Fruit fly (Drosophila melanogaster) whole organism, embryonic: ENCODE results near the gene scyl.

Experiments used
- Atf6 ChIP-seq: fragments of 200-800 bp; sonication (Bioruptor generic); IDR thresholded peaks from 2 replicates; pipeline ENCODE4 v1.3.6; 2022; ENCODE audit warnings: missing biosample characterization, missing genetic modification characterization
- CG10147 ChIP-seq: fragments of 200-800 bp; sonication (Bioruptor generic); optimal IDR thresholded peaks from 2 replicates; lab custom pipeline; 2019; ENCODE audit warnings: missing biosample characterization, mild to moderate bottlenecking, missing genetic modification characterization, moderate library complexity
- CG10267 ChIP-seq: fragments of 200-800 bp; sonication (Bioruptor generic); optimal IDR thresholded peaks from 2 replicates; lab custom pipeline; 2018; ENCODE audit warnings: missing biosample characterization, mild to moderate bottlenecking, missing genetic modification characterization, moderate library complexity
- CG10959 ChIP-seq: fragments of 200-800 bp; sonication (Bioruptor generic); IDR thresholded peaks from 2 replicates; pipeline ENCODE4 v1.3.6; 2022; ENCODE audit warnings: missing biosample characterization, missing genetic modification characterization
- CG11247 ChIP-seq: fragments of 200-800 bp; sonication (Bioruptor generic); IDR thresholded peaks from 2 replicates; pipeline ENCODE4 v1.3.6; 2022; ENCODE audit warnings: missing biosample characterization, missing genetic modification characterization
- CG11695 ChIP-seq: fragments of 200-800 bp; sonication (Bioruptor generic); IDR thresholded peaks from 3 replicates; pipeline ENCODE4 v1.3.6; 2022; ENCODE audit warnings: missing biosample characterization, missing genetic modification characterization
- CG14014 ChIP-seq: fragments of 200-800 bp; sonication (Bioruptor generic); IDR thresholded peaks from 2 replicates; pipeline ENCODE4 v1.3.6; 2022; ENCODE audit warnings: missing biosample characterization, missing genetic modification characterization
- CG14441 ChIP-seq: fragments of 200-800 bp; sonication (Bioruptor generic); IDR thresholded peaks from 2 replicates; pipeline ENCODE4 v1.3.6; 2022; ENCODE audit warnings: missing biosample characterization, missing genetic modification characterization
- CG16779 ChIP-seq: fragments of 200-800 bp; sonication (Bioruptor generic); IDR thresholded peaks from 2 replicates; pipeline ENCODE4 v1.3.6; 2022; ENCODE audit warnings: missing biosample characterization, missing genetic modification characterization
- CG17568 ChIP-seq: fragments of 200-800 bp; sonication (Bioruptor generic); optimal IDR thresholded peaks from 2 replicates; lab custom pipeline; 2018; ENCODE audit warnings: missing biosample characterization, mild to moderate bottlenecking, missing genetic modification characterization, moderate library complexity
- CG17802 ChIP-seq: fragments of 200-800 bp; sonication (Bioruptor generic); optimal IDR thresholded peaks from 2 replicates; lab custom pipeline; 2018; ENCODE audit warnings: missing biosample characterization, mild to moderate bottlenecking, missing genetic modification characterization, moderate library complexity
- CG18764 ChIP-seq: fragments of 200-800 bp; sonication (Bioruptor generic); optimal IDR thresholded peaks from 3 replicates; lab custom pipeline; 2016; ENCODE audit warnings: missing biosample characterization, missing genetic modification characterization
- CG2116 ChIP-seq: fragments of 200-800 bp; sonication (Bioruptor generic); optimal IDR thresholded peaks from 3 replicates; lab custom pipeline; 2018; ENCODE audit warnings: missing biosample characterization, mild to moderate bottlenecking, missing genetic modification characterization
- CG2712 ChIP-seq: fragments of 200-800 bp; optimal IDR thresholded peaks from 3 replicates; lab custom pipeline; 2019; ENCODE audit warnings: missing biosample characterization, mild to moderate bottlenecking, missing genetic modification characterization, moderate library complexity
- CG3407 ChIP-seq: fragments of 200-800 bp; sonication (Bioruptor generic); optimal IDR thresholded peaks from 2 replicates; lab custom pipeline; 2018; ENCODE audit warnings: missing biosample characterization, mild to moderate bottlenecking, missing genetic modification characterization
- CG5180 ChIP-seq: fragments of 200-800 bp; sonication (Bioruptor generic); optimal IDR thresholded peaks from 3 replicates; lab custom pipeline; 2017; ENCODE audit warnings: missing biosample characterization, missing genetic modification characterization, mild to moderate bottlenecking, moderate library complexity, missing genetic modification reagents
- CG6272 ChIP-seq: fragments of 200-800 bp; sonication (Bioruptor generic); IDR thresholded peaks from 2 replicates; pipeline ENCODE4 v1.3.6; 2022; ENCODE audit warnings: missing biosample characterization, missing genetic modification characterization
- CG7839 ChIP-seq: fragments of 200-800 bp; sonication (Bioruptor generic); optimal IDR thresholded peaks from 3 replicates; lab custom pipeline; 2018; ENCODE audit warnings: missing biosample characterization, mild to moderate bottlenecking, missing genetic modification characterization, moderate library complexity
- D19A ChIP-seq: fragments of 200-800 bp; optimal IDR thresholded peaks from 3 replicates; lab custom pipeline; 2019; ENCODE audit warnings: missing biosample characterization, mild to moderate bottlenecking, missing genetic modification characterization, moderate library complexity
- Deaf1 ChIP-seq: fragments of 200-800 bp; optimal IDR thresholded peaks from 3 replicates; lab custom pipeline; 2019; ENCODE audit warnings: missing biosample characterization, mild to moderate bottlenecking, missing genetic modification characterization, moderate library complexity
- Hmr ChIP-seq: fragments of 200-800 bp; sonication (Bioruptor generic); optimal IDR thresholded peaks from 3 replicates; lab custom pipeline; 2017; ENCODE audit warnings: mild to moderate bottlenecking, missing biosample characterization, missing genetic modification reagents, missing genetic modification characterization
- Jarid2 ChIP-seq: fragments of 200-800 bp; sonication (Bioruptor generic); optimal IDR thresholded peaks from 3 replicates; lab custom pipeline; 2017; ENCODE audit warnings: mild to moderate bottlenecking, missing biosample characterization, missing genetic modification reagents, missing genetic modification characterization
- Lim3 ChIP-seq: fragments of 200-800 bp; sonication (Bioruptor generic); IDR thresholded peaks from 2 replicates; pipeline ENCODE4 v1.3.6; 2022; ENCODE audit warnings: missing biosample characterization, missing genetic modification characterization
- Mad ChIP-seq: fragments of 200-800 bp; sonication (Bioruptor generic); optimal IDR thresholded peaks from 2 replicates; lab custom pipeline; 2016; ENCODE audit warnings: missing biosample characterization, missing genetic modification characterization
- NC2α ChIP-seq: fragments of 200-800 bp; sonication (Bioruptor generic); optimal IDR thresholded peaks from 2 replicates; lab custom pipeline; 2016; ENCODE audit warnings: missing biosample characterization, missing genetic modification characterization
- Sry-β ChIP-seq: fragments of 200-800 bp; sonication (Bioruptor generic); optimal IDR thresholded peaks from 2 replicates; lab custom pipeline; 2018; ENCODE audit warnings: missing biosample characterization, mild to moderate bottlenecking, missing genetic modification characterization, moderate library complexity
- Xbp1 ChIP-seq: fragments of 200-800 bp; sonication (Bioruptor generic); optimal IDR thresholded peaks from 3 replicates; lab custom pipeline; 2016; ENCODE audit warnings: missing biosample characterization, mild to moderate bottlenecking, missing genetic modification characterization
- abd-A ChIP-seq: fragments of 200-800 bp; sonication (Bioruptor generic); optimal IDR thresholded peaks from 3 replicates; lab custom pipeline; 2019; ENCODE audit warnings: missing biosample characterization, mild to moderate bottlenecking, missing genetic modification characterization, moderate library complexity
- amos ChIP-seq: fragments of 200-800 bp; sonication (Bioruptor generic); IDR thresholded peaks from 2 replicates; pipeline ENCODE4 v1.3.6; 2022; ENCODE audit warnings: missing biosample characterization, missing genetic modification characterization; ENCODE audit not compliant: partially characterized antibody
- ash1 ChIP-seq: fragments of 200-800 bp; sonication (Bioruptor generic); optimal IDR thresholded peaks from 2 replicates; lab custom pipeline; 2018; ENCODE audit warnings: missing biosample characterization, mild to moderate bottlenecking, missing genetic modification characterization
- chm ChIP-seq: fragments of 200-800 bp; sonication (Bioruptor generic); IDR thresholded peaks from 2 replicates; pipeline ENCODE4 v1.3.6; 2022; ENCODE audit warnings: missing biosample characterization, missing genetic modification characterization
- ci ChIP-seq: fragments of 200-800 bp; sonication (Bioruptor generic); IDR thresholded peaks from 3 replicates; pipeline ENCODE4 v1.3.6; 2022; ENCODE audit warnings: missing biosample characterization, missing genetic modification characterization
- dpn ChIP-seq, 2 experiments: fragments of 200-800 bp; sonication (Bioruptor generic); optimal IDR thresholded peaks; 3 replicates each; lab custom pipeline; 2016; ENCODE audit warnings: missing biosample characterization in 2 of 2, missing genetic modification characterization in 2 of 2
- dysf ChIP-seq: fragments of 200-800 bp; sonication (Bioruptor generic); IDR thresholded peaks from 3 replicates; pipeline ENCODE4 v1.3.6; 2022; ENCODE audit warnings: missing biosample characterization, missing genetic modification characterization
- hb ChIP-seq: fragments of 200-800 bp; sonication (Bioruptor generic); IDR thresholded peaks from 3 replicates; pipeline ENCODE4 v1.3.6; 2022; ENCODE audit warnings: missing biosample characterization, missing genetic modification characterization; ENCODE audit not compliant: partially characterized antibody
- klu ChIP-seq: fragments of 200-800 bp; sonication (Bioruptor generic); IDR thresholded peaks from 2 replicates; pipeline ENCODE4 v1.3.6; 2022; ENCODE audit warnings: missing biosample characterization, missing genetic modification characterization
- lola ChIP-seq, 3 experiments: fragments of >200 bp in 2 of 3; fragments of 200-800 bp in 1 of 3; sonication (Bioruptor generic) in 1 of 3; optimal IDR thresholded peaks; 2 replicates each; lab custom pipeline; 2017 to 2019; ENCODE audit warnings: missing biosample characterization in 3 of 3, missing genetic modification characterization in 3 of 3, mild to moderate bottlenecking in 1 of 3, moderate library complexity in 1 of 3
- mld ChIP-seq: fragments of 200-800 bp; sonication (Bioruptor generic); IDR thresholded peaks from 3 replicates; pipeline ENCODE4 v1.3.6; 2022; ENCODE audit warnings: missing biosample characterization, missing genetic modification characterization; ENCODE audit not compliant: partially characterized antibody
- onecut ChIP-seq: fragments of 200-800 bp; sonication (Bioruptor generic); IDR thresholded peaks from 2 replicates; pipeline ENCODE4 v1.3.6; 2022; ENCODE audit warnings: missing biosample characterization, missing genetic modification characterization
- schlank ChIP-seq: fragments of 200-800 bp; sonication (Bioruptor generic); optimal IDR thresholded peaks from 2 replicates; lab custom pipeline; 2018; ENCODE audit warnings: missing biosample characterization, mild to moderate bottlenecking, missing genetic modification characterization
- scrt ChIP-seq: fragments of 200-800 bp; sonication (Bioruptor generic); optimal IDR thresholded peaks from 2 replicates; lab custom pipeline; 2018; ENCODE audit warnings: missing biosample characterization, mild to moderate bottlenecking, missing genetic modification characterization, moderate library complexity
- slp2 ChIP-seq: fragments of 200-800 bp; sonication (Bioruptor generic); optimal IDR thresholded peaks from 2 replicates; lab custom pipeline; 2016; ENCODE audit warnings: missing biosample characterization, missing genetic modification characterization
- stwl ChIP-seq: fragments of 200-800 bp; sonication (Bioruptor generic); optimal IDR thresholded peaks from 3 replicates; lab custom pipeline; 2018; ENCODE audit warnings: missing biosample characterization, mild to moderate bottlenecking, missing genetic modification characterization, moderate library complexity
- sug ChIP-seq: fragments of 200-800 bp; optimal IDR thresholded peaks from 2 replicates; lab custom pipeline; 2019; ENCODE audit warnings: missing biosample characterization, mild to moderate bottlenecking, missing genetic modification characterization, moderate library complexity
- unc-4 ChIP-seq: fragments of 200-800 bp; sonication (Bioruptor generic); IDR thresholded peaks from 2 replicates; pipeline ENCODE4 v1.3.6; 2022; ENCODE audit warnings: missing biosample characterization, missing genetic modification characterization; ENCODE audit not compliant: partially characterized antibody
- zen ChIP-seq: fragments of 200-800 bp; sonication (Bioruptor generic); optimal IDR thresholded peaks from 3 replicates; lab custom pipeline; 2018; ENCODE audit warnings: missing biosample characterization, mild to moderate bottlenecking, missing genetic modification characterization, moderate library complexity
- zf30C ChIP-seq: fragments of 200-800 bp; sonication (Bioruptor generic); optimal IDR thresholded peaks from 3 replicates; lab custom pipeline; 2018; ENCODE audit warnings: missing biosample characterization, mild to moderate bottlenecking, missing genetic modification characterization

Gene scyl

DNA sequence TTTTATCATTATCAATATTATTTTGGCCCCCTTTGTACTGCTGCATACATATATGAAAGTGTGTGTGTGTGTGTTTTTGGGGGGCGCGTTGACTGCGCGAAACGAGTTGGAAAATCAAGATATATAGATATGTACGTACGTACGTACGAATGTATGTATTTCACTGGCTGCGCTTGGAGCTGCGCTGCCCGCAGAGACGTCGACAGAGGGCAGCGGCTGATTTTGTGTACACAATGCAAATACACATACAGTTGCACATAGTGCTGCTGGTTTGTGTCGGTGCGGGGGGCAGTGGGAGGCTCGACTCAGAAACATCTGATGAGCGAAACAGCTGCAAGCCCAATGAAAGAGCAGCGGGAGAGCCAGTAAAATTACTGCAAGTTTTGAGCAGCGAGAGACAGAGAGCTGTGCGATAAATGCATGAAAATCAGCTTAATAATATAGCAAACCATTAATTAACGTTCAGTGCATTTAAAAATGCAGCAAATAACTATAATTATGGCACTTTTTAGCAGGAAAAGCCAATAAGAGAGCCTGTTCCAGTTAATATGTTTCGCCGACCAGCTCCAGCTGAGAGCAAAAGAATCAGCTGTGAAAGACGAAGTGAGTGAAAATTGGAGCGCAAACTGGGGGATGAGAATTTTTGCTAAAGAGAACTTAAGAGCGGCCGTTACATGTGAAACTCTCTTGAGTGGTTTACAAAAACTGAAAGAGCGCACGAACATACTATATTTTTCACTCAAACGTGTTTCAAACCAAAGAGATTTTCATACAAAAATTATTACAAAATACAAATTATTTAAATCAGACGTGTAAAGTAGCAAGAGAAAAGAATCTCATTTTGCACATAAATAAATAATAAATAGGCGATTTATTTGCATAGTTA is 4.5 kb upstream of the scyl start (continued):
- TF ChIP-seq Hmr (GFP tag; lab: Kevin White, UChicago) = no peak
- TF ChIP-seq zen = no peak
- no peak for TF ChIP-seq CG6272 (GFP tag; lab: Robert Waterston, UW)
- TF ChIP-seq hb = no peak
- TF ChIP-seq CG14441 (GFP tag; lab: Robert Waterston, UW) = no peak
- TF ChIP-seq mld (GFP tag; lab: Robert Waterston, UW) = no peak
- no peak for TF ChIP-seq schlank (tag; lab: Kevin White, UChicago)
- TF ChIP-seq CG11247 (GFP tag; lab: Robert Waterston, UW) = no peak
- TF ChIP-seq lola (GFP tag; optimal IDR thresholded peaks at IDR 0.05; lab: Kevin White, UChicago) = no peak
- TF ChIP-seq CG10959 (GFP tag; lab: Robert Waterston, UW) = no peak
- no peak; the same call in 1 of the 2 replicates for TF ChIP-seq amos (GFP tag; lab: Robert Waterston, UW)
- no peak for TF ChIP-seq Sry-β (GFP tag; lab: Kevin White, UChicago)
- no peak for TF ChIP-seq unc-4 (GFP tag; lab: Robert Waterston, UW)
- TF ChIP-seq klu (GFP tag; lab: Robert Waterston, UW) = no peak
- no peak for TF ChIP-seq Lim3 (GFP tag; lab: Robert Waterston, UW)

dm6 chr3L:11248303-11248702 is 3.8 kb upstream of the scyl start:
- TF ChIP-seq chm = peak; percentile 77
- TF ChIP-seq CG10147 (GFP tag; lab: Kevin White, UChicago) = no peak
- TF ChIP-seq onecut (GFP tag; lab: Robert Waterston, UW) = peak; percentile 41; the same call in 1 of the 2 replicates
- peak; percentile 19 for TF ChIP-seq zen
- TF ChIP-seq Deaf1 (tag; lab: Kevin White, UChicago) = peak; percentile 9
- peak; percentile 47 for TF ChIP-seq CG5180 (GFP tag; lab: Kevin White, UChicago)
- TF ChIP-seq CG14014 = peak; percentile 35; the same call in 1 of the 2 replicates
- peak; percentile 65 for TF ChIP-seq Jarid2 (GFP tag; lab: Kevin White, UChicago)
- peak; percentile 83 for TF ChIP-seq ci (GFP tag; lab: Robert Waterston, UW)
- TF ChIP-seq CG18764 (GFP tag; lab: Kevin White, UChicago) = peak; percentile 22
- peak in 1 of 2 experiments; percentile 7 for TF ChIP-seq dpn (GFP tag; optimal IDR thresholded peaks at IDR 0.05; lab: Kevin White, UChicago)
- peak; percentile 34; the same call in 1 of the 2 replicates for TF ChIP-seq Atf6
- peak; percentile 24 for TF ChIP-seq abd-A (tag; lab: Kevin White, UChicago)
- TF ChIP-seq CG10267 (tag; lab: Kevin White, UChicago) = no peak
- no peak for TF ChIP-seq CG2712 (tag; lab: Kevin White, UChicago)
- no peak for TF ChIP-seq slp2 (GFP tag; lab: Kevin White, UChicago)
- TF ChIP-seq sug (tag; lab: Kevin White, UChicago) = peak; percentile 44
- TF ChIP-seq CG2116 (GFP tag; lab: Kevin White, UChicago) = no peak
- TF ChIP-seq zf30C = peak; percentile 32
- TF ChIP-seq Xbp1 (GFP tag; lab: Kevin White, UChicago) = peak; percentile 4
- peak; percentile 13 for TF ChIP-seq Mad (GFP tag; lab: Kevin White, UChicago)
- TF ChIP-seq CG11695 (GFP tag; lab: Robert Waterston, UW) = 0 out of 3 replicates have a peak, but pooled peaks have one; percentile 22
- TF ChIP-seq ash1 (GFP tag; lab: Kevin White, UChicago) = peak; percentile 55
- TF ChIP-seq stwl = peak; percentile 29
- peak; percentile 21; the same call in 1 of the 3 replicates for TF ChIP-seq dysf (GFP tag; lab: Robert Waterston, UW)
- TF ChIP-seq D19A (tag; lab: Kevin White, UChicago) = peak; percentile 35
- TF ChIP-seq CG17802 (tag; lab: Kevin White, UChicago) = no peak
- peak; percentile 3 for TF ChIP-seq CG3407 (GFP tag; lab: Kevin White, UChicago)
- TF ChIP-seq NC2α (GFP tag; lab: Kevin White, UChicago) = no peak
- peak; percentile 30 for TF ChIP-seq scrt
- peak; percentile 19 for TF ChIP-seq CG17568 (GFP tag; lab: Kevin White, UChicago)
- TF ChIP-seq CG16779 (GFP tag; lab: Robert Waterston, UW) = 0 out of 2 replicates have a peak, but pooled peaks have one; percentile 36
- TF ChIP-seq CG7839 (tag; lab: Kevin White, UChicago) = peak; percentile 19
